Fruit fly (Drosophila melanogaster) whole organism, embryonic: Measurements from ENCODE around the gene sau.

ENCODE experiments used
- CG10209 ChIP-seq: fragments of 200-800 bp; sonication (Bioruptor generic); optimal IDR thresholded peaks from 3 replicates; lab custom pipeline; 2017; ENCODE audit warnings: missing biosample characterization, mild to moderate bottlenecking, missing genetic modification characterization, missing genetic modification reagents
- CG12236 ChIP-seq: fragments of 200-800 bp; sonication (Bioruptor generic); optimal IDR thresholded peaks from 2 replicates; lab custom pipeline; 2016; ENCODE audit warnings: missing biosample characterization, missing genetic modification characterization
- CG12391 ChIP-seq: fragments of 200-800 bp; sonication (Bioruptor generic); optimal IDR thresholded peaks from 3 replicates; lab custom pipeline; 2018; ENCODE audit warnings: missing biosample characterization, mild to moderate bottlenecking, missing genetic modification characterization, moderate library complexity
- CG18262 ChIP-seq: fragments of 200-800 bp; optimal IDR thresholded peaks from 3 replicates; lab custom pipeline; 2019; ENCODE audit warnings: missing biosample characterization, mild to moderate bottlenecking, missing genetic modification characterization, moderate library complexity
- CG18599 ChIP-seq: fragments of 200-800 bp; sonication (Bioruptor generic); optimal IDR thresholded peaks from 3 replicates; lab custom pipeline; 2017; ENCODE audit warnings: missing biosample characterization, missing genetic modification characterization, mild to moderate bottlenecking, moderate library complexity, missing genetic modification reagents
- CG2116 ChIP-seq: fragments of 200-800 bp; sonication (Bioruptor generic); optimal IDR thresholded peaks from 3 replicates; lab custom pipeline; 2018; ENCODE audit warnings: missing biosample characterization, mild to moderate bottlenecking, missing genetic modification characterization
- CG2712 ChIP-seq: fragments of 200-800 bp; optimal IDR thresholded peaks from 3 replicates; lab custom pipeline; 2019; ENCODE audit warnings: missing biosample characterization, mild to moderate bottlenecking, missing genetic modification characterization, moderate library complexity
- CG2875 ChIP-seq: fragments of 200-800 bp; sonication (Bioruptor generic); optimal IDR thresholded peaks from 2 replicates; lab custom pipeline; 2017; ENCODE audit warnings: missing biosample characterization, mild to moderate bottlenecking, missing genetic modification characterization, missing genetic modification reagents
- CG31365 ChIP-seq: fragments of 200-800 bp; sonication (Bioruptor generic); optimal IDR thresholded peaks from 2 replicates; lab custom pipeline; 2018; ENCODE audit warnings: missing biosample characterization, mild to moderate bottlenecking, missing genetic modification characterization
- CG32767 ChIP-seq: fragments of 200-800 bp; sonication (Bioruptor generic); IDR thresholded peaks from 2 replicates; pipeline ENCODE4 v1.3.6; 2022; ENCODE audit warnings: missing biosample characterization, missing genetic modification characterization
- CG34224 ChIP-seq: fragments of 200-800 bp; sonication (Bioruptor generic); IDR thresholded peaks from 3 replicates; pipeline ENCODE4 v1.3.6; 2022; ENCODE audit warnings: missing biosample characterization, missing genetic modification characterization; ENCODE audit not compliant: partially characterized antibody
- CG4424 ChIP-seq: fragments of 200-800 bp; sonication (Bioruptor generic); optimal IDR thresholded peaks from 3 replicates; lab custom pipeline; 2016; ENCODE audit warnings: missing biosample characterization, missing genetic modification characterization
- CG5180 ChIP-seq: fragments of 200-800 bp; sonication (Bioruptor generic); optimal IDR thresholded peaks from 3 replicates; lab custom pipeline; 2017; ENCODE audit warnings: missing biosample characterization, missing genetic modification characterization, mild to moderate bottlenecking, moderate library complexity, missing genetic modification reagents
- CG6272 ChIP-seq: fragments of 200-800 bp; sonication (Bioruptor generic); IDR thresholded peaks from 2 replicates; pipeline ENCODE4 v1.3.6; 2022; ENCODE audit warnings: missing biosample characterization, missing genetic modification characterization
- CG6854 ChIP-seq: fragments of 200-800 bp; sonication (Bioruptor generic); optimal IDR thresholded peaks from 3 replicates; lab custom pipeline; 2017; ENCODE audit warnings: missing biosample characterization, mild to moderate bottlenecking, missing genetic modification characterization
- CG7556 ChIP-seq: fragments of 200-800 bp; sonication (Bioruptor generic); optimal IDR thresholded peaks from 2 replicates; lab custom pipeline; 2017; ENCODE audit warnings: missing biosample characterization, mild to moderate bottlenecking, missing genetic modification characterization
- CG8359 ChIP-seq: fragments of 200-800 bp; sonication (Bioruptor generic); optimal IDR thresholded peaks from 2 replicates; lab custom pipeline; 2017; ENCODE audit warnings: missing biosample characterization, mild to moderate bottlenecking, missing genetic modification characterization, borderline replicate concordance
- CG8388 ChIP-seq: fragments of 200-800 bp; sonication (Bioruptor generic); optimal IDR thresholded peaks from 2 replicates; lab custom pipeline; 2019; ENCODE audit warnings: missing biosample characterization, mild to moderate bottlenecking, missing genetic modification characterization, moderate library complexity
- CG8944 ChIP-seq: fragments of 200-800 bp; sonication (Bioruptor generic); optimal IDR thresholded peaks from 3 replicates; lab custom pipeline; 2016; ENCODE audit warnings: missing biosample characterization, missing genetic modification characterization
- Chrac-16 ChIP-seq: fragments of 200-800 bp; sonication (Bioruptor generic); optimal IDR thresholded peaks from 3 replicates; lab custom pipeline; 2016; ENCODE audit warnings: missing biosample characterization, missing genetic modification characterization
- Dek ChIP-seq: fragments of 200-800 bp; sonication (Bioruptor generic); optimal IDR thresholded peaks from 3 replicates; lab custom pipeline; 2019; ENCODE audit warnings: missing biosample characterization, mild to moderate bottlenecking, missing genetic modification characterization, moderate library complexity
- Dp ChIP-seq: fragments of 200-800 bp; sonication (Bioruptor generic); optimal IDR thresholded peaks from 2 replicates; lab custom pipeline; 2018; ENCODE audit warnings: missing biosample characterization, mild to moderate bottlenecking, missing genetic modification characterization, moderate library complexity
- Gsc ChIP-seq: fragments of 200-800 bp; sonication (Bioruptor generic); IDR thresholded peaks from 2 replicates; pipeline ENCODE4 v1.3.6; 2022; ENCODE audit warnings: missing biosample characterization, missing genetic modification characterization
- HmgD ChIP-seq: fragments of 200-800 bp; sonication (Bioruptor generic); optimal IDR thresholded peaks from 3 replicates; lab custom pipeline; 2016; ENCODE audit warnings: missing biosample characterization, missing genetic modification characterization
- Hsf ChIP-seq: fragments of 200-800 bp; sonication (Bioruptor generic); optimal IDR thresholded peaks from 3 replicates; lab custom pipeline; 2016; ENCODE audit warnings: missing biosample characterization, missing genetic modification characterization
- Jarid2 ChIP-seq: fragments of 200-800 bp; sonication (Bioruptor generic); optimal IDR thresholded peaks from 3 replicates; lab custom pipeline; 2017; ENCODE audit warnings: mild to moderate bottlenecking, missing biosample characterization, missing genetic modification reagents, missing genetic modification characterization
- Kr ChIP-seq: fragments of 200-800 bp; sonication (Bioruptor generic); optimal IDR thresholded peaks from 2 replicates; lab custom pipeline; 2017; ENCODE audit warnings: missing biosample characterization, mild to moderate bottlenecking, missing genetic modification characterization
- Oaz ChIP-seq: fragments of 200-800 bp; sonication (Bioruptor generic); IDR thresholded peaks from 2 replicates; pipeline ENCODE4 v1.3.6; 2022; ENCODE audit warnings: missing biosample characterization, missing genetic modification characterization
- Tbp ChIP-seq: fragments of >200 bp; optimal IDR thresholded peaks from 2 replicates; lab custom pipeline; 2018; ENCODE audit warnings: missing biosample characterization, missing genetic modification characterization
- cwo ChIP-seq: fragments of 200-800 bp; sonication (Bioruptor generic); optimal IDR thresholded peaks from 3 replicates; lab custom pipeline; 2017; ENCODE audit warnings: missing biosample characterization, missing genetic modification characterization, mild to moderate bottlenecking, moderate library complexity, missing genetic modification reagents
- dati ChIP-seq: fragments of 200-800 bp; sonication (Bioruptor generic); IDR thresholded peaks from 2 replicates; pipeline ENCODE4 v1.3.6; 2022; ENCODE audit warnings: missing biosample characterization, missing genetic modification characterization
- dmrt11E ChIP-seq: fragments of 200-800 bp; sonication (Bioruptor generic); optimal IDR thresholded peaks from 3 replicates; lab custom pipeline; 2018; ENCODE audit warnings: missing biosample characterization, mild to moderate bottlenecking, missing genetic modification characterization, moderate library complexity
- dpn ChIP-seq, 2 experiments: fragments of 200-800 bp; sonication (Bioruptor generic); optimal IDR thresholded peaks; 3 replicates each; lab custom pipeline; 2016; ENCODE audit warnings: missing biosample characterization in 2 of 2, missing genetic modification characterization in 2 of 2
- en ChIP-seq: fragments of 200-800 bp; sonication (Bioruptor generic); optimal IDR thresholded peaks from 2 replicates; lab custom pipeline; 2016; ENCODE audit warnings: missing biosample characterization, missing genetic modification characterization
- fd96Cb ChIP-seq: fragments of 200-800 bp; sonication (Bioruptor generic); optimal IDR thresholded peaks from 2 replicates; lab custom pipeline; 2018; ENCODE audit warnings: missing biosample characterization, mild to moderate bottlenecking, missing genetic modification characterization, moderate library complexity
- lilli ChIP-seq: fragments of 200-800 bp; sonication (Bioruptor generic); optimal IDR thresholded peaks from 3 replicates; lab custom pipeline; 2016; ENCODE audit warnings: missing biosample characterization, missing genetic modification characterization
- lola ChIP-seq, 3 experiments: fragments of >200 bp in 2 of 3; fragments of 200-800 bp in 1 of 3; sonication (Bioruptor generic) in 1 of 3; optimal IDR thresholded peaks; 2 replicates each; lab custom pipeline; 2017 to 2019; ENCODE audit warnings: missing biosample characterization in 3 of 3, missing genetic modification characterization in 3 of 3, mild to moderate bottlenecking in 1 of 3, moderate library complexity in 1 of 3
- mam ChIP-seq: fragments of 200-800 bp; sonication (Bioruptor generic); optimal IDR thresholded peaks from 3 replicates; lab custom pipeline; 2016; ENCODE audit warnings: missing biosample characterization, missing genetic modification characterization
- mirr ChIP-seq: fragments of 200-800 bp; sonication (Bioruptor generic); optimal IDR thresholded peaks from 3 replicates; lab custom pipeline; 2018; ENCODE audit warnings: missing biosample characterization, mild to moderate bottlenecking, missing genetic modification characterization
- oc ChIP-seq: fragments of 200-800 bp; sonication (Bioruptor generic); optimal IDR thresholded peaks from 2 replicates; lab custom pipeline; 2018; ENCODE audit warnings: missing biosample characterization, mild to moderate bottlenecking, missing genetic modification characterization, moderate library complexity
- peb ChIP-seq: fragments of 200-800 bp; sonication (Bioruptor generic); IDR thresholded peaks from 2 replicates; pipeline ENCODE4 v1.3.6; 2022; ENCODE audit warnings: missing biosample characterization, missing genetic modification characterization
- phol ChIP-seq: fragments of 200-800 bp; sonication (Bioruptor generic); optimal IDR thresholded peaks from 3 replicates; lab custom pipeline; 2018; ENCODE audit warnings: missing biosample characterization, mild to moderate bottlenecking, missing genetic modification characterization, moderate library complexity
- ranshi ChIP-seq: fragments of 200-800 bp; sonication (Bioruptor generic); IDR thresholded peaks from 2 replicates; pipeline ENCODE4 v1.3.6; 2022; ENCODE audit warnings: missing biosample characterization, missing genetic modification characterization
- scrt ChIP-seq: fragments of 200-800 bp; sonication (Bioruptor generic); optimal IDR thresholded peaks from 2 replicates; lab custom pipeline; 2018; ENCODE audit warnings: missing biosample characterization, mild to moderate bottlenecking, missing genetic modification characterization, moderate library complexity
- sd ChIP-seq: fragments of 200-800 bp; sonication (Bioruptor generic); optimal IDR thresholded peaks from 3 replicates; lab custom pipeline; 2018; ENCODE audit warnings: missing biosample characterization, mild to moderate bottlenecking, missing genetic modification characterization, moderate library complexity
- sens ChIP-seq: fragments of 200-800 bp; sonication (Bioruptor generic); peaks from one replicate; lab custom pipeline; 2016; ENCODE audit warnings: missing biosample characterization, missing genetic modification characterization
- sim ChIP-seq: fragments of 200-800 bp; sonication (Bioruptor generic); IDR thresholded peaks from 2 replicates; pipeline ENCODE4 v1.3.6; 2022; ENCODE audit warnings: missing biosample characterization, missing genetic modification characterization
- unc-4 ChIP-seq: fragments of 200-800 bp; sonication (Bioruptor generic); IDR thresholded peaks from 2 replicates; pipeline ENCODE4 v1.3.6; 2022; ENCODE audit warnings: missing biosample characterization, missing genetic modification characterization; ENCODE audit not compliant: partially characterized antibody

The sau gene

DNA sequence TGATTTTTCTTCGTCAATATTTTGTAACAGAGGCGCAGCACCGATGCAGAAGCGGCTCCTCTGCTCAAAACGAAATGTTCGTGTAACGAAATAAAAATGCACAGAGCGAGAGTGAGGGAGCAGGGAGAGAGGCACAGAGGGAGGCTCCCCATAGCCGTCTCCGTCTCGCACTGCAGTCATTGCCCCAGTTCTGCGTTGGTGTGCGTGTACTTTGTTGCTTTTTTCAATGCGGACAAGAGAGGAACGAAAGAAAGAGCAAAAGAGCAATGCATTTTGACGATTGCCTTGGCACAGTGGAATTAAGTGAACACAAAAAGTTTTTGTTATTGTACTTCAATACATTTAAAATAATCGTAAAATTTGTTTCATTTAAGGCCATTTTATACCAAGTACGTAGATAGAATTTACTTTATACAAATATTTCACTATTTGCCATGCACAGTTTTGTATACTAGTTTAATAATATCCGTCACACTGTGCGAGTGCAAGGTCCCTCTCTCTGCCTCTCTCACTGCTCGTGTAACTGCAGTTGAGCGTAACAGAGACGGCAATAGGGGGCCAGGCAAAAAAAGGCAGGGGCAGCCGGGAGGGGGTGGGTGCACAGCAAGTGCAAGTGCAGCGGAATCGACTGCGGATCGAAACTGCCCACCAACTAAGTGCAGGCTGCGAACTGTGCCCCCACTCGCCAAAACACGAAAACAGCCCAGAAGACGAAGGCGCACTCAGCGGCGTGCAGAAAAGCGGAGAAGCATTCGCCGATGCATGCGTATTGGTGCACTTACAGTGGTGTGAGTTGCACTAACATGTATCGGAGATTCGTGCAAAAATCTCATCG is 23.9 kb upstream of the sau start (continued):
- TF ChIP-seq CG5180 (GFP tag; lab: Kevin White, UChicago) (peak; percentile 91), Jarid2 (GFP tag; lab: Kevin White, UChicago) (peak; percentile 90), CG8388 (peak; percentile 100), fd96Cb (tag; lab: Kevin White, UChicago) (peak; percentile 100), Gsc (GFP tag; lab: Robert Waterston, UW) (peak; percentile 98), dmrt11E (peak; percentile 100), dati (GFP tag; lab: Robert Waterston, UW) (peak; percentile 98), Kr (peak; percentile 89), lilli (GFP tag; lab: Kevin White, UChicago) (peak; percentile 97), HmgD (GFP tag; lab: Kevin White, UChicago) (peak; percentile 94), ranshi (GFP tag; lab: Robert Waterston, UW) (peak; percentile 98), Oaz (GFP tag; lab: Robert Waterston, UW) (peak; percentile 94), dpn (GFP tag; optimal IDR thresholded peaks at IDR 0.05; lab: Kevin White, UChicago) (peak; percentile 97 to 98), Dp (GFP tag; lab: Kevin White, UChicago) (peak; percentile 26), sd (tag; lab: Kevin White, UChicago) (peak; percentile 83), mirr (peak; percentile 8), mam (GFP tag; lab: Kevin White, UChicago) (peak; percentile 90), CG6272 (GFP tag; lab: Robert Waterston, UW) (peak; percentile 98), CG8359 (peak; percentile 96), CG34224 (GFP tag; lab: Robert Waterston, UW) (no peak), unc-4 (GFP tag; lab: Robert Waterston, UW) (no peak), CG2712 (tag; lab: Kevin White, UChicago) (peak; percentile 100), scrt (GFP tag; lab: Kevin White, UChicago) (peak; percentile 92), lola (GFP tag; optimal IDR thresholded peaks at IDR 0.05; lab: Kevin White, UChicago) (peak in 1 of 3 experiments; percentile 100), oc (peak; percentile 100), peb (GFP tag; lab: Robert Waterston, UW) (peak; percentile 99), CG10209 (peak; percentile 98), CG18262 (tag; lab: Kevin White, UChicago) (peak; percentile 100), Dek (tag; lab: Kevin White, UChicago) (peak; percentile 92), Hsf (GFP tag; lab: Kevin White, UChicago) (peak; percentile 98), CG7556 (GFP tag; lab: Kevin White, UChicago) (peak; percentile 99), CG32767 (GFP tag; lab: Robert Waterston, UW) (peak; percentile 99), CG18599 (GFP tag; lab: Kevin White, UChicago) (peak; percentile 95), CG8944 (peak; percentile 97), sim (GFP tag; lab: Robert Waterston, UW) (peak; percentile 99), phol (peak; percentile 99), CG12391 (tag; lab: Kevin White, UChicago) (peak; percentile 100), en (GFP tag; lab: Kevin White, UChicago) (peak; percentile 97), cwo (GFP tag; lab: Kevin White, UChicago) (peak; percentile 90), CG4424 (GFP tag; lab: Kevin White, UChicago) (peak; percentile 99), CG12236 (GFP tag; lab: Kevin White, UChicago) (peak; percentile 98), Chrac-16 (GFP tag; lab: Kevin White, UChicago) (peak; percentile 99), sens (GFP tag; lab: Kevin White, UChicago) (peak; percentile 100), CG2875 (peak; percentile 100), CG6854 (GFP tag; lab: Kevin White, UChicago) (peak; percentile 87), CG31365 (tag; lab: Kevin White, UChicago) (peak; percentile 91), Tbp (GFP tag; lab: Kevin White, UChicago) (no peak), CG2116 (GFP tag; lab: Kevin White, UChicago) (peak; percentile 92)
